Worm (Caenorhabditis elegans): Measurements from ENCODE around the gene chil-10.

ce11 chrX:1004037-1004436 is 46.4 kb downstream of the chil-10 start, which contains the start of gene cutl-21:
- TF ChIP-seq snpc-4 (tag; optimal IDR thresholded peaks at IDR 0.05) (no peak), lin-15B (tag; optimal IDR thresholded peaks at IDR 0.05) (no peak), ama-1 (optimal IDR thresholded peaks at IDR 0.05) (no peak), ceh-28 (tag; optimal IDR thresholded peaks at IDR 0.05) (no peak), ztf-11 (tag; optimal IDR thresholded peaks at IDR 0.05) (no peak), nhr-77 (tag; optimal IDR thresholded peaks at IDR 0.05) (no peak), dve-1 (tag; optimal IDR thresholded peaks at IDR 0.05; ENCODE audit: insufficient read depth) (no peak), mep-1 (tag; optimal IDR thresholded peaks at IDR 0.05) (no peak), mdl-1 (tag; optimal IDR thresholded peaks at IDR 0.05) (no peak), madf-5 (GFP tag; IDR thresholded peaks at IDR 0.05) (no peak), fos-1 (tag; optimal IDR thresholded peaks at IDR 0.05) (no peak), aly-2 (tag; optimal IDR thresholded peaks at IDR 0.05) (no peak)
